Worm (Caenorhabditis elegans) whole organism, late embryonic: Measurements from ENCODE around the gene F53B3.3.

Experiments used
- ceh-24 ChIP-seq: sonication (generic microtip); optimal IDR thresholded peaks from 2 replicates; lab custom pipeline; 2016; ENCODE audit warnings: mild to moderate bottlenecking, missing genetic modification characterization, missing compliant biosample characterization
- ceh-48 ChIP-seq: sonication (generic microtip); optimal IDR thresholded peaks from 2 replicates; lab custom pipeline; 2016; ENCODE audit warnings: missing genetic modification characterization, inconsistent platforms, missing compliant biosample characterization
- fax-1 ChIP-seq: sonication (generic microtip); optimal IDR thresholded peaks from 2 replicates; lab custom pipeline; 2016; ENCODE audit warnings: missing genotype, missing genetic modification characterization, missing compliant biosample characterization
- gmeb-2 ChIP-seq: sonication (generic microtip); optimal IDR thresholded peaks from 2 replicates; lab custom pipeline; 2016; ENCODE audit warnings: missing genetic modification characterization, inconsistent platforms, missing compliant biosample characterization
- hlh-6 ChIP-seq: sonication (generic microtip); optimal IDR thresholded peaks from 2 replicates; lab custom pipeline; 2016; ENCODE audit warnings: missing genotype, missing genetic modification characterization, missing compliant biosample characterization
- nhr-11 ChIP-seq: fragments of 150-350 bp; optimal IDR thresholded peaks from 2 replicates; lab custom pipeline; 2014; ENCODE audit warnings: missing biosample characterization, missing genetic modification characterization
- nhr-232 ChIP-seq: sonication (generic microtip); optimal IDR thresholded peaks from 2 replicates; lab custom pipeline; 2016; ENCODE audit warnings: missing genetic modification characterization, missing compliant biosample characterization
- pag-3 ChIP-seq: sonication (generic microtip); optimal IDR thresholded peaks from 2 replicates; lab custom pipeline; 2016; ENCODE audit warnings: missing compliant biosample characterization, missing genetic modification characterization, borderline replicate concordance
- pax-1 ChIP-seq: fragments of 150-350 bp; optimal IDR thresholded peaks from 2 replicates; lab custom pipeline; 2014; ENCODE audit warnings: missing biosample characterization, missing genetic modification characterization
- pha-4 ChIP-seq: fragments of 150-350 bp; optimal IDR thresholded peaks from 2 replicates; lab custom pipeline; 2018; ENCODE audit warnings: missing biosample characterization, missing genetic modification reagents, missing genetic modification characterization
- pqm-1 ChIP-seq: sonication (generic microtip); optimal IDR thresholded peaks from 2 replicates; lab custom pipeline; 2016; ENCODE audit warnings: missing genetic modification characterization, missing compliant biosample characterization
- sox-4 ChIP-seq: sonication (generic microtip); optimal IDR thresholded peaks from 2 replicates; lab custom pipeline; 2017; ENCODE audit warnings: mild to moderate bottlenecking, missing genetic modification characterization, inconsistent platforms, missing compliant biosample characterization
- unc-55 ChIP-seq: sonication (generic microtip); optimal IDR thresholded peaks from 2 replicates; lab custom pipeline; 2017; ENCODE audit warnings: missing biosample characterization, missing genetic modification reagents, missing genetic modification characterization
- unc-86 ChIP-seq: sonication (generic microtip); optimal IDR thresholded peaks from 2 replicates; lab custom pipeline; 2016; ENCODE audit warnings: missing genetic modification characterization, missing compliant biosample characterization

DNA sequence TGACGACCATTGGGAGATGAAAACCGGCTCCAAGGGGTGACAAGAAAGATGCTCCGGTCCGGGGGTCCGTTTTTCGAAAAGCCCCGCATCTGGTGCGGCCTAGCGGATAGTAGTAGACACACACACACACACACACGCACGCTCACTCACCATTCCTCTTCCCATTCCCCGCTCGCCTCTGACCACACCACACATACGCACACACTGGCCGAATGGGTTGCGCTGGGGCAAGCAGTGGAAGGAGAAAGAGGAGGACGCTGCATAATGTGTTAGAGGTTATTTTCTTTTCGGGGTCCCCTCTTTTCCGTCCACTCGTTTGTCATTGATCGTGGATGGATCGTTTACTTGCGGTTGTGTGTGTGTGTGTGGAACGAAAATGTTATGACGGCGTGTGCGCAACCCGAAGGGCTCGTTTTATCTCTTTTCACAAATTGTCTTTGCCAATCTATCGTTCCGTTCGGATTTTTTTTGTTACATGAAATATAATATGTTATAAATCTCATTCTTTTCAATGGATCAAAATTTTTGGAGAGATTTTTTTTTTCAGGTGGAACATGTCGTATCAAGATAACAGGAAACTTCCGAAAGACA, 14.5 kb upstream of the F53B3.3 start, which contains the start of gene vang-1:
- TF ChIP-seq hlh-6 (peak; percentile 39), pag-3 (tag; lab: Kevin White, UChicago) (no peak), gmeb-2 (tag; lab: Kevin White, UChicago) (no peak), ceh-48 (tag; lab: Kevin White, UChicago) (no peak), ceh-24 (tag; lab: Kevin White, UChicago) (no peak), nhr-11 (tag; lab: Kevin White, UChicago) (no peak), unc-86 (tag; lab: Kevin White, UChicago) (no peak), pqm-1 (no peak), pha-4 (tag; lab: Kevin White, UChicago) (no peak), nhr-232 (no peak), sox-4 (peak; percentile 53), unc-55 (GFP tag; lab: Kevin White, UChicago) (no peak), fax-1 (tag; lab: Kevin White, UChicago) (no peak), pax-1 (tag; lab: Kevin White, UChicago) (no peak)
